Fruit fly (Drosophila melanogaster) S2 (cell line): ENCODE results near the gene Snmp2.

Experiments
- CG8478 ChIP-seq: fragments of >200 bp; optimal IDR thresholded peaks from 2 replicates; lab custom pipeline; 2018
- CTCF ChIP-seq, 2 experiments: fragments of >200 bp; optimal IDR thresholded peaks; 2 replicates each; lab custom pipeline; 2018

DNA sequence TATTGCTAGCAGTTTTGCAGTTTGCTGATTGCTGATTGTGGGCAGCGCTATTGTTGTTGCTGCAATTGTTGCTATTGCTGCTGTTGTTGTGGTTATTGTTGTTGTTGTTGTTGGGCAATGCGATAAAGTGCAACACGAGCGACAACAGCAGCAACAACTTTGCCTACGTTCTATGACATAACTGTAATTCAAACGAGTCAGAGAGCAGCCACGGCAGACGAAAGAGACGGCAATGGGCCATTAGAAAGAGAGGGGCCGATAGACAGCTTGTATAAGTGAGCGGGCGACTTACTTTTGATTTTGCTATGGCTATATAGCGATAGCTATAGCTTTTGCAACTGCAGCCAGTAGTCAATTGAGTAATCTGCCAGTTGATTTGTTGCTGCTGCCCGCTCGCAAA, 47.4 kb upstream of the Snmp2 start:
- TF ChIP-seq CG8478 (no peak), CTCF (optimal IDR thresholded peaks at IDR 0.05; lab: Kevin White, UChicago) (no peak)
